Worm (Caenorhabditis elegans) whole organism, young adult: Measurements from ENCODE around the gene C16A11.7.

ENCODE experiments used
- F55B11.4 ChIP-seq: sonication (generic microtip); optimal IDR thresholded peaks from 2 replicates; lab custom pipeline; 2016; ENCODE audit warnings: missing compliant biosample characterization, missing genetic modification characterization, borderline replicate concordance; ENCODE audit not compliant: insufficient read depth
- F57C9.4 ChIP-seq: sonication (generic microtip); optimal IDR thresholded peaks from 2 replicates; lab custom pipeline; 2017; ENCODE audit warnings: mild to moderate bottlenecking, missing genetic modification characterization, missing compliant biosample characterization
- ama-1 ChIP-seq, 3 experiments: fragments of 150-350 bp in 1 of 3; sonication (generic microtip) in 2 of 3; optimal IDR thresholded peaks; 2 replicates each; lab custom pipeline; 2014 to 2018; ENCODE audit warnings: missing biosample characterization in 2 of 3, missing genetic modification characterization in 2 of 3, missing genetic modification reagents in 2 of 3
- cebp-2 ChIP-seq: fragments of 200-800 bp; sonication (Bioruptor generic); IDR thresholded peaks from 2 replicates; pipeline ENCODE4 v1.3.6; 2022; ENCODE audit warnings: missing genetic modification characterization, missing compliant biosample characterization
- efl-1 ChIP-seq: fragments of 150-350 bp; optimal IDR thresholded peaks from 2 replicates; lab custom pipeline; 2014; ENCODE audit warnings: missing biosample characterization, missing genetic modification reagents, missing genetic modification characterization
- hlh-26 ChIP-seq: fragments of 200-800 bp; sonication (Bioruptor generic); conservative IDR thresholded peaks from 2 replicates; pipeline ENCODE4 v1.3.6; 2022; ENCODE audit warnings: missing genetic modification reagents, missing genetic modification characterization, missing compliant biosample characterization
- lin-26 ChIP-seq: fragments of 200-800 bp; sonication (Bioruptor generic); IDR thresholded peaks from 2 replicates; pipeline ENCODE4 v1.3.6; 2022; ENCODE audit warnings: missing genetic modification reagents, missing genetic modification characterization, missing compliant biosample characterization
- nfya-1 ChIP-seq: sonication (generic microtip); optimal IDR thresholded peaks from 2 replicates; lab custom pipeline; 2017; ENCODE audit warnings: antibody characterized with exemption, missing compliant biosample characterization, missing genetic modification characterization, borderline replicate concordance; ENCODE audit not compliant: insufficient read depth
- sea-2 ChIP-seq: fragments of 200-800 bp; sonication (Bioruptor generic); IDR thresholded peaks from 2 replicates; pipeline ENCODE4 v1.3.6; 2022; ENCODE audit warnings: missing genetic modification characterization, missing compliant biosample characterization

DNA sequence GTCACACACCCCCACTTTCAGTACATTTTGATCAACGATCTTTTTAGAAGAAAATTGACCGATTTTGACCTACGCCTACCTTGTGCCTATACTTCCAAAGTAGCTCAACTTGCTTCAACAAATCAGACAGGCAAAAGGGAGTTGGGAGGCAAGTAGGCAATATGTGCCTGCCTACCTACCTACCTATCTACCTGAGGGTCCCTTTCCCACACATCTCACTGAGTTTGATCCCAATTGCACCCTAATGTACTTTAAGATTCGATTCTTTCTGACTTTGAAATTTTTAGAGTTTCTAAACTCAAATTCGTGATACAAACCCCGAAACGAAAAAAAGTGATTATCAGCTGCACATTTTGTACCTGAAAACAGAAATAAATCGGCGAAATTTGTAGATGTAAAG, 11.0 kb upstream of the C16A11.7 start:
- TF ChIP-seq sea-2 (GFP tag; lab: Robert Waterston, UW) (no peak), lin-26 (GFP tag; lab: Robert Waterston, UW) (no peak), cebp-2 (GFP tag; lab: Robert Waterston, UW) (no peak), F55B11.4 (tag; lab: Kevin White, UChicago) (no peak), hlh-26 (GFP tag; lab: Robert Waterston, UW) (no peak), nfya-1 (tag; lab: Kevin White, UChicago) (no peak), F57C9.4 (tag; lab: Kevin White, UChicago) (no peak), ama-1 (optimal IDR thresholded peaks at IDR 0.05; lab: Kevin White, UChicago) (no peak), ama-1 (GFP tag; optimal IDR thresholded peaks at IDR 0.05; lab: Kevin White, UChicago) (no peak), efl-1 (no peak)
